Fruit fly (Drosophila melanogaster): ENCODE measurements around the gene hzg.

The hzg gene

DNA sequence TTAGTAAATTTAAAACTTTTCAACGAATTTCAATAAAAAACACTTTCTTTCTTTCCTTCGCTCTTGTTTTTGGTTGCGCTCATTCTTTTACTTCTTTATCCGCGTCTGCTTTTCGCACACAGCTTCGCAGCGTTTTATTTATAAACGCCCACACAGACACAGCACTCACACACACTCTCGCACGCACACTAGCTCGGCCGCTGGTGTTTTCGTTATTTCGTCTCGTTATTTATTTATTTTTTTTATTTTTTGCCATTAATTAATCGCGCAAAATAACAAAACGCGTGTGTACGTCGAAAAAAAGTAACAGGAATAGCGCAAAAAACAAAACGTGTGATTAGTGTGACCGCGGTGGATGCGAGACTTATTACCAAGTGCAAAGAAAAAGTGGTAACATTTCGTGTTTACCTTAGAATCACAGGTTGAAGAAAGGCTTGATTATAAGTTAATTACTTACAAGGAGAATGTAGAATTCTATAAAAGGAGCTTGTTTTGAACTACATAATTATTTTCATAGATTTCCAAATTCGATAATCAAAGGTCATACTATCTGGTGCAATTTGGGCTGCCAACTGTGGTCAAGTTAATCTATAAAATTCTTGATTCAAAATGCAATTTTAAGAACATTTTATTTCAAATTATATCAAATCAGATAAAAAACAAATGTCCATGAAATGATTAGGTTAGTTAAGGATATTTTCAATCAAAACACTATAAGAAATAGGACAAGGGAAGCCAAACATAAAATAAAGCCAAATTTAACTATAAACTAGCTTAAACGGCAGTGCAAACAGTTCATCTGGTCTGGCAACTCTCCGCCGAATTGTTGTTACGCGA lies at the start of gene hzg, which contains the start of gene mRpS31:
TSS of gene hzg (minus strand) at position 336 of the 837 bp plus-strand sequence.
TSS of gene mRpS31 (plus strand) at position 793 of the 837 bp plus-strand sequence.
- TF ChIP-seq Mio (GFP tag; optimal IDR thresholded peaks at IDR 0.05): no peak
- no peak for TF ChIP-seq usp (GFP tag; optimal IDR thresholded peaks at IDR 0.05)
- TF ChIP-seq dmrt93B (GFP tag; optimal IDR thresholded peaks at IDR 0.05): peak; percentile 4
- TF ChIP-seq dsf (GFP tag; optimal IDR thresholded peaks at IDR 0.05; ENCODE audit: borderline replicate concordance): peak; percentile 33
- peak; percentile 59 for TF ChIP-seq Hnf4 (GFP tag; optimal IDR thresholded peaks at IDR 0.05)
- no peak for TF ChIP-seq Dfd (GFP tag; optimal IDR thresholded peaks at IDR 0.05)
- no peak for TF ChIP-seq dl (GFP tag; optimal IDR thresholded peaks at IDR 0.05; ENCODE audit: insufficient read depth in 1 of 2, partially characterized antibody in 2 of 2)
- no peak for TF ChIP-seq lola (GFP tag; optimal IDR thresholded peaks at IDR 0.05)
- TF ChIP-seq Jra (GFP tag; optimal IDR thresholded peaks at IDR 0.05): peak; percentile 31
- peak; percentile 10 for TF ChIP-seq sage (GFP tag; optimal IDR thresholded peaks at IDR 0.05)
- peak; percentile 38 for TF ChIP-seq rgr (GFP tag; optimal IDR thresholded peaks at IDR 0.05)
- no peak for TF ChIP-seq jim (GFP tag; optimal IDR thresholded peaks at IDR 0.05)
- TF ChIP-seq foxo (GFP tag; optimal IDR thresholded peaks at IDR 0.05): peak; percentile 39 to 63
- peak; percentile 69 for TF ChIP-seq Sp1 (GFP tag; optimal IDR thresholded peaks at IDR 0.05)
- TF ChIP-seq Myc (optimal IDR thresholded peaks at IDR 0.05): peak; percentile 93
- TF ChIP-seq sv (GFP tag; optimal IDR thresholded peaks at IDR 0.05): peak; percentile 37
- no peak for TF ChIP-seq GATAd (GFP tag; optimal IDR thresholded peaks at IDR 0.05)
- peak; percentile 61 for TF ChIP-seq woc (GFP tag; optimal IDR thresholded peaks at IDR 0.05)
- peak; percentile 45 for TF ChIP-seq fru (GFP tag; optimal IDR thresholded peaks at IDR 0.05)
- TF ChIP-seq ey (GFP tag; optimal IDR thresholded peaks at IDR 0.05): peak; percentile 57
- TF ChIP-seq Rel (GFP tag; optimal IDR thresholded peaks at IDR 0.05): peak; percentile 25
- TF ChIP-seq Rel (tag; optimal IDR thresholded peaks at IDR 0.05): peak; percentile 88
- peak; percentile 74 for TF ChIP-seq HLH106 (tag; optimal IDR thresholded peaks at IDR 0.05)
- TF ChIP-seq brk (GFP tag; optimal IDR thresholded peaks at IDR 0.05): no peak
- no peak for TF ChIP-seq Vsx2 (GFP tag; optimal IDR thresholded peaks at IDR 0.05; ENCODE audit: partially characterized antibody)
- no peak for TF ChIP-seq CrebA (GFP tag; optimal IDR thresholded peaks at IDR 0.05; ENCODE audit: borderline replicate concordance)
- peak; percentile 51 for TF ChIP-seq OdsH (GFP tag; optimal IDR thresholded peaks at IDR 0.05)
- TF ChIP-seq pan (optimal IDR thresholded peaks at IDR 0.05): no peak
- TF ChIP-seq Dif (GFP tag; optimal IDR thresholded peaks at IDR 0.05; ENCODE audit: partially characterized antibody): no peak
- peak; percentile 5 for TF ChIP-seq br (GFP tag; optimal IDR thresholded peaks at IDR 0.05)
- TF ChIP-seq h (GFP tag; optimal IDR thresholded peaks at IDR 0.05): peak; percentile 52
- TF ChIP-seq CG32264 (GFP tag; optimal IDR thresholded peaks at IDR 0.05): no peak
- TF ChIP-seq tai (GFP tag; optimal IDR thresholded peaks at IDR 0.05): no peak
- TF ChIP-seq psq (GFP tag; optimal IDR thresholded peaks at IDR 0.05): peak; percentile 97
- TF ChIP-seq Hr78 (GFP tag; optimal IDR thresholded peaks at IDR 0.05): no peak
- TF ChIP-seq Abd-B (GFP tag; optimal IDR thresholded peaks at IDR 0.05): no peak
- peak; percentile 28 for TF ChIP-seq Hr83 (GFP tag; optimal IDR thresholded peaks at IDR 0.05; ENCODE audit: poor library complexity, severe bottlenecking)
- peak; percentile 10 for TF ChIP-seq CG9705 (GFP tag; optimal IDR thresholded peaks at IDR 0.05)
- TF ChIP-seq N (GFP tag; optimal IDR thresholded peaks at IDR 0.05): no peak

DNA sequence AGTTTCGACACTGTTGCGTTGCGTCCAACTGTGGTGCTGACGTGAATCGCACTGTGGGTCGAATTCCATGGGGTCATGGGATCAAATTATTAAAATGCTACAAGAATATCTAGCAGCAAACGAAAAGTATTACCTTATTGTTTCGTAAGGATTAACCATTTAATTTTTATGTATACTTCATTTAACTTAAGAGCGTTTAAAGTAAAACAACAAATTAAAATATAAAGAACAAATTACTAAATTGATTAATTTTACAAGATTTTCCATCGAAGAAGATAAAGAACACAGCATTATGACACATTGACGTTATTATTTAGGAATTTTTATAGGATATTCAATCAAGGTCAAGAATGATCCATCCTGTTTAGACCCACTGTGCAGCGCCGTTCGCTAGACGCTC lies 49.6 kb upstream of the hzg start:
- TF ChIP-seq psq (GFP tag; optimal IDR thresholded peaks at IDR 0.05): no peak
- peak; percentile 2 for TF ChIP-seq sv (GFP tag; optimal IDR thresholded peaks at IDR 0.05)
- TF ChIP-seq lola (GFP tag; optimal IDR thresholded peaks at IDR 0.05): no peak
- no peak for TF ChIP-seq br (GFP tag; optimal IDR thresholded peaks at IDR 0.05)
- peak; percentile 13 for TF ChIP-seq h (GFP tag; optimal IDR thresholded peaks at IDR 0.05)
- no peak for TF ChIP-seq Vsx2 (GFP tag; optimal IDR thresholded peaks at IDR 0.05; ENCODE audit: partially characterized antibody)
- TF ChIP-seq CG32264 (GFP tag; optimal IDR thresholded peaks at IDR 0.05): no peak
- peak in 1 of 2 experiments; percentile 24 for TF ChIP-seq foxo (GFP tag; optimal IDR thresholded peaks at IDR 0.05)
- TF ChIP-seq GATAd (GFP tag; optimal IDR thresholded peaks at IDR 0.05): no peak
- TF ChIP-seq N (GFP tag; optimal IDR thresholded peaks at IDR 0.05): no peak
- no peak for TF ChIP-seq dsf (GFP tag; optimal IDR thresholded peaks at IDR 0.05; ENCODE audit: borderline replicate concordance)
- TF ChIP-seq rgr (GFP tag; optimal IDR thresholded peaks at IDR 0.05): no peak
- TF ChIP-seq Jra (GFP tag; optimal IDR thresholded peaks at IDR 0.05): no peak
- TF ChIP-seq dl (GFP tag; optimal IDR thresholded peaks at IDR 0.05; ENCODE audit: insufficient read depth in 1 of 2, partially characterized antibody in 2 of 2): no peak
- TF ChIP-seq CrebA (GFP tag; optimal IDR thresholded peaks at IDR 0.05; ENCODE audit: borderline replicate concordance): no peak
- TF ChIP-seq fru (GFP tag; optimal IDR thresholded peaks at IDR 0.05): no peak
- no peak for TF ChIP-seq OdsH (GFP tag; optimal IDR thresholded peaks at IDR 0.05)
- no peak for TF ChIP-seq Myc (optimal IDR thresholded peaks at IDR 0.05)
- no peak for TF ChIP-seq tai (GFP tag; optimal IDR thresholded peaks at IDR 0.05)
- no peak for TF ChIP-seq woc (GFP tag; optimal IDR thresholded peaks at IDR 0.05)
- TF ChIP-seq Abd-B (GFP tag; optimal IDR thresholded peaks at IDR 0.05): no peak
- TF ChIP-seq Hr83 (GFP tag; optimal IDR thresholded peaks at IDR 0.05; ENCODE audit: poor library complexity, severe bottlenecking): no peak

Data from whole organism, wandering third instar larva.